Worm (Caenorhabditis elegans) whole organism, L1 larva: ENCODE data around the gene F46B6.9.

ENCODE experiments used
- ceh-88 ChIP-seq: fragments of 200-800 bp; sonication (Bioruptor generic); IDR thresholded peaks from 2 replicates; pipeline ENCODE4 v1.3.6; 2022; ENCODE audit warnings: missing genetic modification characterization, missing compliant biosample characterization
- dpl-1 ChIP-seq, 3 experiments: fragments of 150-350 bp in 2 of 3; sonication (generic microtip) in 1 of 3; optimal IDR thresholded peaks; 2 replicates each; lab custom pipeline; 2014 to 2017; ENCODE audit warnings: missing biosample characterization in 3 of 3, missing genetic modification characterization in 3 of 3, missing genetic modification reagents in 3 of 3
- fos-1 ChIP-seq: fragments of 150-350 bp; optimal IDR thresholded peaks from 2 replicates; lab custom pipeline; 2014; ENCODE audit warnings: missing biosample characterization, missing genetic modification characterization
- lin-15B ChIP-seq: fragments of 150-350 bp; sonication (generic microtip); optimal IDR thresholded peaks from 3 replicates; lab custom pipeline; 2014; ENCODE audit warnings: missing biosample characterization, missing genetic modification characterization
- nhr-28 ChIP-seq: fragments of 150-350 bp; optimal IDR thresholded peaks from 2 replicates; lab custom pipeline; 2014; ENCODE audit warnings: missing biosample characterization, missing genetic modification characterization
- nhr-77 ChIP-seq: fragments of 150-350 bp; optimal IDR thresholded peaks from 2 replicates; lab custom pipeline; 2014; ENCODE audit warnings: missing biosample characterization, missing genetic modification characterization
- snpc-4 ChIP-seq: fragments of 150-350 bp; optimal IDR thresholded peaks from 2 replicates; lab custom pipeline; 2014; ENCODE audit warnings: missing biosample characterization, missing genetic modification characterization
- unc-98 ChIP-seq: fragments of 200-800 bp; sonication (Bioruptor generic); IDR thresholded peaks from 2 replicates; pipeline ENCODE4 v1.3.6; 2022; ENCODE audit warnings: missing genetic modification characterization, missing compliant biosample characterization

- TF ChIP-seq fos-1 (tag; lab: Kevin White, UChicago) (no peak), ceh-88 (GFP tag; lab: Robert Waterston, UW) (no peak), dpl-1 (GFP tag; optimal IDR thresholded peaks at IDR 0.05; lab: Kevin White, UChicago) (no peak), nhr-77 (tag; lab: Kevin White, UChicago) (no peak), lin-15B (tag; lab: Kevin White, UChicago) (no peak), unc-98 (GFP tag; lab: Robert Waterston, UW) (no peak), snpc-4 (tag; lab: Kevin White, UChicago) (no peak), nhr-28 (tag; lab: Kevin White, UChicago) (no peak)
These were observed 24.7 kb upstream of the F46B6.9 start, which contains the start of gene F46B6.2 for ce11 chrV:9771970-9772369.
